Worm (Caenorhabditis elegans) whole organism, mixed stage, embryonic: ENCODE measurements around the gene Y66D12A.10.

Source experiments
- M03D4.4 ChIP-seq: sonication (generic microtip); optimal IDR thresholded peaks from 2 replicates; lab custom pipeline; 2017; ENCODE audit warnings: mild to moderate bottlenecking, missing genetic modification characterization, missing compliant biosample characterization
- bed-3 ChIP-seq: fragments of 200-800 bp; sonication (Bioruptor generic); optimal IDR thresholded peaks from 3 replicates; lab custom pipeline; 2018; ENCODE audit warnings: mild to moderate bottlenecking, missing genetic modification characterization, moderate library complexity, missing compliant biosample characterization
- blmp-1 ChIP-seq: fragments of 150-350 bp; optimal IDR thresholded peaks from 2 replicates; lab custom pipeline; 2014; ENCODE audit warnings: missing biosample characterization, missing genetic modification characterization
- ceh-39 ChIP-seq: fragments of 150-350 bp; optimal IDR thresholded peaks from 2 replicates; lab custom pipeline; 2014; ENCODE audit warnings: missing biosample characterization, missing genetic modification characterization
- ces-1 ChIP-seq: fragments of 150-350 bp; optimal IDR thresholded peaks from 2 replicates; lab custom pipeline; 2014; ENCODE audit warnings: missing biosample characterization, missing genetic modification reagents, missing genetic modification characterization
- cnd-1 ChIP-seq: fragments of 200-800 bp; sonication (Bioruptor generic); optimal IDR thresholded peaks from 2 replicates; lab custom pipeline; 2018; ENCODE audit warnings: mild to moderate bottlenecking, missing genetic modification characterization, missing compliant biosample characterization
- drap-1 ChIP-seq: fragments of 200-800 bp; sonication (Bioruptor generic); optimal IDR thresholded peaks from 3 replicates; lab custom pipeline; 2018; ENCODE audit warnings: mild to moderate bottlenecking, missing genetic modification characterization, missing compliant biosample characterization
- elt-1 ChIP-seq: sonication (generic microtip); optimal IDR thresholded peaks from 2 replicates; lab custom pipeline; 2017; ENCODE audit warnings: missing genetic modification characterization, mild to moderate bottlenecking, missing compliant biosample characterization, antibody characterized with exemption, moderate library complexity, borderline replicate concordance; ENCODE audit not compliant: insufficient read depth
- elt-3 ChIP-seq: fragments of 150-350 bp; optimal IDR thresholded peaks from 2 replicates; lab custom pipeline; 2014; ENCODE audit warnings: missing biosample characterization, missing genetic modification characterization
- flh-1 ChIP-seq: fragments of 200-800 bp; sonication (Bioruptor generic); optimal IDR thresholded peaks from 2 replicates; lab custom pipeline; 2018; ENCODE audit warnings: mild to moderate bottlenecking, missing genetic modification characterization, moderate library complexity, missing compliant biosample characterization
- ham-2 ChIP-seq: fragments of 200-800 bp; sonication (Bioruptor generic); optimal IDR thresholded peaks from 2 replicates; lab custom pipeline; 2018; ENCODE audit warnings: mild to moderate bottlenecking, missing genetic modification characterization, missing compliant biosample characterization
- hlh-1 ChIP-seq: fragments of 150-350 bp; optimal IDR thresholded peaks from 2 replicates; lab custom pipeline; 2014; ENCODE audit warnings: missing biosample characterization, missing genetic modification reagents, missing genetic modification characterization
- lin-13 ChIP-seq: fragments of 150-350 bp; optimal IDR thresholded peaks from 2 replicates; lab custom pipeline; 2014; ENCODE audit warnings: missing biosample characterization, missing genetic modification characterization
- lin-32 ChIP-seq: fragments of 200-800 bp; sonication (Bioruptor generic); optimal IDR thresholded peaks from 2 replicates; lab custom pipeline; 2018; ENCODE audit warnings: mild to moderate bottlenecking, missing genetic modification characterization, missing compliant biosample characterization
- lsy-2 ChIP-seq: fragments of 150-350 bp; optimal IDR thresholded peaks from 2 replicates; lab custom pipeline; 2014; ENCODE audit warnings: missing biosample characterization, missing genetic modification characterization
- mab-5 ChIP-seq: fragments of 150-350 bp; optimal IDR thresholded peaks from 2 replicates; lab custom pipeline; 2014; ENCODE audit warnings: missing biosample characterization, missing genetic modification characterization
- mep-1 ChIP-seq: fragments of 150-350 bp; optimal IDR thresholded peaks from 2 replicates; lab custom pipeline; 2017; ENCODE audit warnings: missing biosample characterization, missing genetic modification reagents, missing genetic modification characterization, inconsistent platforms
- nhr-12 ChIP-seq: fragments of 150-350 bp; optimal IDR thresholded peaks from 2 replicates; lab custom pipeline; 2014; ENCODE audit warnings: missing biosample characterization, missing genetic modification characterization
- nhr-237 ChIP-seq: fragments of 150-350 bp; optimal IDR thresholded peaks from 2 replicates; lab custom pipeline; 2014; ENCODE audit warnings: missing biosample characterization, missing genetic modification characterization
- nhr-28 ChIP-seq: fragments of 150-350 bp; optimal IDR thresholded peaks from 2 replicates; lab custom pipeline; 2014; ENCODE audit warnings: missing biosample characterization, missing genetic modification characterization
- pha-4 ChIP-seq: fragments of 150-350 bp; optimal IDR thresholded peaks from 2 replicates; lab custom pipeline; 2018; ENCODE audit warnings: missing biosample characterization, missing genetic modification reagents, missing genetic modification characterization
- sem-2 ChIP-seq: fragments of 200-800 bp; sonication (Bioruptor generic); optimal IDR thresholded peaks from 2 replicates; lab custom pipeline; 2018; ENCODE audit warnings: mild to moderate bottlenecking, missing genetic modification characterization, missing compliant biosample characterization
- snpc-4 ChIP-seq: fragments of 150-350 bp; optimal IDR thresholded peaks from 2 replicates; lab custom pipeline; 2014; ENCODE audit warnings: missing biosample characterization, missing genetic modification characterization
- sptf-1 ChIP-seq: sonication (generic microtip); optimal IDR thresholded peaks from 2 replicates; lab custom pipeline; 2017; ENCODE audit warnings: mild to moderate bottlenecking, missing genetic modification characterization, moderate library complexity, missing compliant biosample characterization
- unc-120 ChIP-seq: sonication (generic microtip); optimal IDR thresholded peaks from 2 replicates; lab custom pipeline; 2017; ENCODE audit warnings: missing genetic modification characterization, missing compliant biosample characterization; ENCODE audit not compliant: poor library complexity, severe bottlenecking
- unc-39 ChIP-seq: fragments of 150-350 bp; optimal IDR thresholded peaks from 2 replicates; lab custom pipeline; 2014; ENCODE audit warnings: missing biosample characterization, missing genetic modification characterization
- unc-62 ChIP-seq: fragments of 150-350 bp; optimal IDR thresholded peaks from 2 replicates; lab custom pipeline; 2014; ENCODE audit warnings: missing biosample characterization, missing genetic modification reagents, missing genetic modification characterization
- zip-8 ChIP-seq: fragments of 150-350 bp; optimal IDR thresholded peaks from 2 replicates; lab custom pipeline; 2014; ENCODE audit warnings: missing biosample characterization, missing genetic modification characterization
- ztf-11 ChIP-seq: fragments of 150-350 bp; optimal IDR thresholded peaks from 2 replicates; lab custom pipeline; 2014; ENCODE audit warnings: missing biosample characterization, missing genetic modification characterization

Y66D12A.10 gene

DNA sequence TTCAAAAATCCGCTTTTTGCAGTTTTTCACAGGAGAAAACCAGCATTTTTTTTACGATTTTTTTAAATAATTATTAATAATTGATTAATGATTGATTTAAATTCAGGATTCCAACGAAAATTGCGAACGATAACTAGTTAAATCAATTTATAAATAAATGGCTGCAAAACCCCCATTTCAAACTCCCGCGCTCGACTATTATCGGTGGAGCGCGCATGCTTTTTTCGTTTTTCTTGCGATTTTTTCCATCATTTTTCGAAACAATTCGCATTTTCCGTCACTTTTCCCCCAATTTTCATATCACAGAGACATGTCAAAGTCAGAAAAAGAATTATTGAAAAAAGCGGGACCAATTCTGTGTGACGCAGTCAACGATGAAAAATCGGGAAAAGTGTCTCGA is at the start of gene Y66D12A.10:
Gene Y66D12A.10, plus strand, starts transcription at position 273 of the 400 bp plus-strand sequence.
- TF ChIP-seq M03D4.4 (tag; lab: Kevin White, UChicago) (no peak), lsy-2 (tag; lab: Kevin White, UChicago) (peak; percentile 13), mep-1 (peak; percentile 51), ceh-39 (peak; percentile 7), snpc-4 (tag; lab: Kevin White, UChicago) (no peak), nhr-237 (peak; percentile 22), ces-1 (GFP tag; lab: Kevin White, UChicago) (peak; percentile 41)

DNA sequence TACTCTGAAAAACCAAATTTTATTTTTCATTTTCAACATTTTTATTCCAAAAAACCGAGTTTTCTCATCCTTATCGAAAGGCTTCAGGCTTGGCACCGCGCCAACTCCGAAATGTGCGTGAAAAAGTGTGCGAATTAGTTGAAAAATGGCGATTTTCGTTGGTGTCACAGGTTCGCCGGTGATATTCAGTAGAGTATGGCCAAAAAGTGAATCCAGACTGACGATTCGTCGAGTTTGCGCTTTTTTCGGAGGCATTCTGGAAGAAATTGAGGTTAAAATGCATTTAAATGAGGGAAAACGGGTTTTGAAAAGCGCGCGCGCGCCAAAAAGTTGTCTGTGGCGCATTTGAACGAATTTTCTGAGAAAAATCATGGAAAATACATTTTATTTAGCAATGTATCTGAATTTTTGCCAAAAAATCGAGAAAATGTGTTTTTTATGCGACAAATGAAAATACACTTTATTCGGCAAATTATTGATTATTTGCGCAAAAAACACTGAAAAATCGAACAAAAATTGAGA is 42.1 kb upstream of the Y66D12A.10 start, which contains the start of the genes Y66D12A.16 and such-1:
Gene Y66D12A.16, plus strand, starts transcription at position 51 of the 522 bp plus-strand sequence.
Gene such-1, minus strand, starts transcription at position 256 of the 522 bp plus-strand sequence.
- TF ChIP-seq drap-1 (GFP tag; lab: Kevin White, UChicago) (no peak), lin-13 (no peak), nhr-237 (no peak), blmp-1 (no peak), flh-1 (GFP tag; lab: Kevin White, UChicago) (no peak), elt-3 (no peak), mab-5 (tag; lab: Kevin White, UChicago) (no peak)
- TF ChIP-seq, all 35 proteins: peak for 0

DNA sequence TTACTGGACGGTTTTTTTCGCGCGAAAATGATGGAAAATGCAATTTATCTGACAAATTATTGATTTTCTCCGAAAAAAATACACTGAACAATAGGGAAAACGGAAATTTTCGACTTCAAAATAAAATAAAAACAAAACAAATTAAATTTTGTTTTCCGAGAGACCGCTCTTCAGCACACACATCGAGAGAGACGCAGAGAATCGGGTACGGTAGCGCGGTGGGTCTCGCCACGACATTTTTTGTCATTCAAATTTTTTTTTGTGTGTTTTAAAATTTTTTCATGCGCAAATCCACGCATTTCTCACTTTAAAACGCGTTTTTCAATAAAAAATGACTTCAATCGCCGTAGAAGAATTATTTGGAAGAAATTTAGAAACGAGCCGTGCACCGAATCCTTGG is 41.6 kb upstream of the Y66D12A.10 start:
- TF ChIP-seq lin-13, result no peak
- TF ChIP-seq mab-5 (tag; lab: Kevin White, UChicago), result no peak
- no peak for TF ChIP-seq unc-62
- TF ChIP-seq blmp-1, result no peak
- TF ChIP-seq ceh-39, result no peak
- no peak for TF ChIP-seq drap-1 (GFP tag; lab: Kevin White, UChicago)
- TF ChIP-seq lin-32 (GFP tag; lab: Kevin White, UChicago), result no peak
- no peak for TF ChIP-seq unc-120 (tag; lab: Kevin White, UChicago)
- no peak for TF ChIP-seq cnd-1 (tag; lab: Kevin White, UChicago)
- TF ChIP-seq elt-3, result no peak
- no peak for TF ChIP-seq zip-8 (tag; lab: Kevin White, UChicago)
- no peak for TF ChIP-seq nhr-237
- no peak for TF ChIP-seq elt-1 (tag; lab: Kevin White, UChicago)
- no peak for TF ChIP-seq hlh-1 (tag; lab: Kevin White, UChicago)
- no peak for TF ChIP-seq flh-1 (GFP tag; lab: Kevin White, UChicago)
- TF ChIP-seq ces-1 (GFP tag; lab: Kevin White, UChicago), result no peak
- TF ChIP-seq sptf-1 (tag; lab: Kevin White, UChicago), result no peak
- TF ChIP-seq ztf-11 (tag; lab: Kevin White, UChicago), result no peak
- no peak for TF ChIP-seq bed-3 (GFP tag; lab: Kevin White, UChicago)

DNA sequence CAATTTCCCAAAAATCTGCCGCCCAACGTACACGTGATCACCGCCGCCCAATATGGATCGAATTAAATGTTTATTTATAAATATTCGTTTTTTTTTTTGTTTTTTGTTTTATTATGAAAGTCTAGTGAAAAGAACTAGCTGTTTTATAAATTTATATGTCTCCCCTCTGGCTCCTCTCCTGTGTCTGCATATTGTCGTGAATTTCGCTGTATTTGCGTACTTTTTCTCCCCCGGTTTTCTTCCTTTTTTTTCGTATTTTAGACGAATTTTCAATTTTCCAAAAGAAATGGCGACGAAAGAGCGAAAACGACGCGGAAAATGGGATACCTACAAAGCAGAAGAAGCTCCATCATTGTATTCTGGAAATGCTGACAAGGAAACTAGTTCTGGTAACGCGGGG is 39.3 kb upstream of the Y66D12A.10 start, which contains the start of gene xpb-1:
Gene xpb-1, plus strand, starts transcription at position 262 of the 400 bp plus-strand sequence.
- TF ChIP-seq mep-1 (no peak), ham-2 (GFP tag; lab: Kevin White, UChicago) (no peak), lsy-2 (tag; lab: Kevin White, UChicago) (no peak), blmp-1 (no peak), nhr-28 (tag; lab: Kevin White, UChicago) (no peak), bed-3 (GFP tag; lab: Kevin White, UChicago) (no peak), lin-13 (no peak)

DNA sequence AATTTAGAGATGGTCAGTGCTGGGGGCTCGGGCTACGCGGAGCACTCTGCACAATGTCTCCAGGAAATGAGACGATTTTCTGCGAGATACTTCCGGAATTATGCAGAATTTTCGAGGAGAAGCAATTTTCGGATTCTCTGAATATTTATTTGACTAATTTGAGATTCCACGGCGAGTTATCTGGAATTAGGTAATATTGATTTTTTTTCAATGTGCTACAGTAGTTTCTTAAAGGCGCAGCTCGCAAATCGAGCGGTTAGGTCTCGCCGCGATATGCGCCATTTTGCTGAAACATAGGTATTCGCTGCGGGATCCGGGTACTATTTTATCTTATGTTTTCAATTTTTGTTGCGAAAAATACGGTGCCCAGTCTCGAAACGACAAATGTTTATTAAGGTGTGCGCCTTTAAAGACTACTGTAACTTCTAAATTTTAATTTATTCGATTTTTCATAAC is 31.0 kb upstream of the Y66D12A.10 start, which contains the start of gene nrps-1:
Gene nrps-1, plus strand, starts transcription at position 51 of the 456 bp plus-strand sequence.
- no peak for TF ChIP-seq unc-39 (tag; lab: Kevin White, UChicago)
- TF ChIP-seq ztf-11 (tag; lab: Kevin White, UChicago), result no peak
- TF ChIP-seq sem-2 (GFP tag; lab: Kevin White, UChicago), result no peak
- no peak for TF ChIP-seq nhr-12
- no peak for TF ChIP-seq pha-4 (tag; lab: Kevin White, UChicago)
- TF ChIP-seq bed-3 (GFP tag; lab: Kevin White, UChicago), result no peak
- TF ChIP-seq ces-1 (GFP tag; lab: Kevin White, UChicago), result no peak
- TF ChIP-seq zip-8 (tag; lab: Kevin White, UChicago), result no peak
- TF ChIP-seq lsy-2 (tag; lab: Kevin White, UChicago), result no peak
- no peak for TF ChIP-seq ceh-39
- TF ChIP-seq blmp-1, result no peak
- TF ChIP-seq, all 35 proteins: peak for 0
